Worm (Caenorhabditis elegans) whole organism, mixed stage, embryonic: Measurements from ENCODE around the gene pqn-29.

Experiments
- ces-1 ChIP-seq: fragments of 150-350 bp; optimal IDR thresholded peaks from 2 replicates; lab custom pipeline; 2014; ENCODE audit warnings: missing biosample characterization, missing genetic modification reagents, missing genetic modification characterization
- nhr-237 ChIP-seq: fragments of 150-350 bp; optimal IDR thresholded peaks from 2 replicates; lab custom pipeline; 2014; ENCODE audit warnings: missing biosample characterization, missing genetic modification characterization

DNA sequence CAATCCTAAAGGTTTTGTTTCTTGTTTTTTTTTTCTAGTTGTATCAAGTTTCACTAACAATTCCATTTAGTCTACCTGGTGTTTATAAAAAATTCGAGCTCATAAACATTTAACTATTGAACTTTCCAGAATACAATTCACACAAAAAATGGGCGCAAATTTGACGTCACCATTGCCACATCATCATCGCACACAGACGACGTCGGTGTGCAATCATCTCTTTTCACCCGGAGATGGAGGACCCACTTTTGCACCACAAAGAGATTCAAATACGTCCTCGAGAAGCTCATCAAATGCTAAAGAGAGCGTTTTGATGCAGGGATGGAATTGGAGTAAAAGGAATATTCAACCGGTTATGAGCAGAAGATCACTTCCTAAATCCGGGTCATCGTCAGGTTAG, 13.3 kb upstream of the pqn-29 start:
- TF ChIP-seq nhr-237 (tag; lab: Kevin White, UChicago), result no peak
- no peak for TF ChIP-seq ces-1 (GFP tag; lab: Kevin White, UChicago)
